Fruit fly (Drosophila melanogaster) whole organism, embryonic: ENCODE measurements around the gene abs.

Experiments used
- Awh ChIP-seq: fragments of 200-800 bp; sonication (Bioruptor generic); IDR thresholded peaks from 2 replicates; pipeline ENCODE4, ENCODE4 v1.3.6; 2022; ENCODE audit warnings: missing biosample characterization, missing genetic modification characterization
- BEAF-32 ChIP-seq: fragments of 200-800 bp; sonication (Bioruptor generic); optimal IDR thresholded peaks from 3 replicates; lab custom pipeline; 2017; ENCODE audit warnings: missing biosample characterization, missing genetic modification characterization, mild to moderate bottlenecking, moderate library complexity, missing genetic modification reagents
- Blimp-1 ChIP-seq: fragments of 200-800 bp; sonication (Bioruptor generic); optimal IDR thresholded peaks from 3 replicates; lab custom pipeline; 2018; ENCODE audit warnings: missing biosample characterization, missing genetic modification characterization, mild to moderate bottlenecking, moderate library complexity, missing genetic modification reagents
- CG12744 ChIP-seq: fragments of 200-800 bp; sonication (Bioruptor generic); optimal IDR thresholded peaks from 2 replicates; lab custom pipeline; 2016; ENCODE audit warnings: missing biosample characterization, missing genetic modification characterization
- CG1529 ChIP-seq: fragments of 200-800 bp; sonication (Bioruptor generic); optimal IDR thresholded peaks from 3 replicates; lab custom pipeline; 2018; ENCODE audit warnings: missing biosample characterization, missing genetic modification characterization
- CG1603 ChIP-seq: fragments of 200-800 bp; sonication (Bioruptor generic); optimal IDR thresholded peaks from 2 replicates; lab custom pipeline; 2019; ENCODE audit warnings: missing biosample characterization, mild to moderate bottlenecking, missing genetic modification characterization, moderate library complexity
- CG16813 ChIP-seq: fragments of 200-800 bp; sonication (Bioruptor generic); IDR thresholded peaks from 3 replicates; pipeline ENCODE4 v1.3.6; 2022; ENCODE audit warnings: missing biosample characterization, missing genetic modification characterization; ENCODE audit not compliant: partially characterized antibody
- CG2116 ChIP-seq: fragments of 200-800 bp; sonication (Bioruptor generic); optimal IDR thresholded peaks from 3 replicates; lab custom pipeline; 2018; ENCODE audit warnings: missing biosample characterization, mild to moderate bottlenecking, missing genetic modification characterization
- CG2712 ChIP-seq: fragments of 200-800 bp; optimal IDR thresholded peaks from 3 replicates; lab custom pipeline; 2019; ENCODE audit warnings: missing biosample characterization, mild to moderate bottlenecking, missing genetic modification characterization, moderate library complexity
- CG31388 ChIP-seq: fragments of 200-800 bp; sonication (Bioruptor generic); optimal IDR thresholded peaks from 2 replicates; lab custom pipeline; 2016; ENCODE audit warnings: missing biosample characterization, missing genetic modification characterization
- CG3281 ChIP-seq: fragments of 200-800 bp; sonication (Bioruptor generic); optimal IDR thresholded peaks from 3 replicates; lab custom pipeline; 2017; ENCODE audit warnings: missing biosample characterization, mild to moderate bottlenecking, missing genetic modification characterization
- CG6813 ChIP-seq: fragments of 200-800 bp; sonication (Bioruptor generic); optimal IDR thresholded peaks from 2 replicates; lab custom pipeline; 2017; ENCODE audit warnings: missing biosample characterization, missing genetic modification characterization, mild to moderate bottlenecking, moderate library complexity, missing genetic modification reagents
- CG7786 ChIP-seq: fragments of 200-800 bp; sonication (Bioruptor generic); optimal IDR thresholded peaks from 2 replicates; lab custom pipeline; 2016; ENCODE audit warnings: missing biosample characterization, missing genetic modification characterization
- CG8290 ChIP-seq, 3 experiments: fragments of 200-800 bp; sonication (Bioruptor generic); optimal IDR thresholded peaks; 2 replicates each; lab custom pipeline; 2016 to 2019; ENCODE audit warnings: missing biosample characterization in 3 of 3, missing genetic modification characterization in 3 of 3, mild to moderate bottlenecking in 2 of 3, moderate library complexity in 1 of 3
- CG8478 ChIP-seq: fragments of >200 bp; optimal IDR thresholded peaks from 2 replicates; lab custom pipeline; 2018
- CG9609 ChIP-seq: fragments of 200-800 bp; sonication (Bioruptor generic); optimal IDR thresholded peaks from 3 replicates; lab custom pipeline; 2016; ENCODE audit warnings: missing biosample characterization, missing genetic modification characterization
- CkIIα-i1 ChIP-seq: fragments of 200-800 bp; sonication (Bioruptor generic); IDR thresholded peaks from 2 replicates; pipeline ENCODE4 v1.3.6; 2022; ENCODE audit warnings: missing biosample characterization, missing genetic modification characterization
- CrebB ChIP-seq: fragments of 200-800 bp; sonication (Bioruptor generic); optimal IDR thresholded peaks from 3 replicates; lab custom pipeline; 2018; ENCODE audit warnings: missing biosample characterization, mild to moderate bottlenecking, missing genetic modification characterization
- Dref ChIP-seq: fragments of 200-800 bp; sonication (Bioruptor generic); IDR thresholded peaks from 2 replicates; pipeline ENCODE4 v1.3.6; 2022; ENCODE audit warnings: missing biosample characterization, missing genetic modification characterization
- Elba2 ChIP-seq: fragments of 200-800 bp; sonication (Bioruptor generic); optimal IDR thresholded peaks from 3 replicates; lab custom pipeline; 2016; ENCODE audit warnings: missing biosample characterization, missing genetic modification characterization
- HmgZ ChIP-seq: fragments of 200-800 bp; sonication (Bioruptor generic); optimal IDR thresholded peaks from 2 replicates; lab custom pipeline; 2018; ENCODE audit warnings: missing biosample characterization, mild to moderate bottlenecking, missing genetic modification characterization
- Hr39 ChIP-seq: fragments of >200 bp; optimal IDR thresholded peaks from 2 replicates; lab custom pipeline; 2017
- Jarid2 ChIP-seq: fragments of 200-800 bp; sonication (Bioruptor generic); optimal IDR thresholded peaks from 3 replicates; lab custom pipeline; 2017; ENCODE audit warnings: mild to moderate bottlenecking, missing biosample characterization, missing genetic modification reagents, missing genetic modification characterization
- MBD-R2 ChIP-seq: fragments of 200-800 bp; sonication (Bioruptor generic); IDR thresholded peaks from 2 replicates; pipeline ENCODE4 v1.3.6; 2022; ENCODE audit warnings: missing biosample characterization, missing genetic modification characterization
- MESR4 ChIP-seq: fragments of 200-800 bp; sonication (Bioruptor generic); optimal IDR thresholded peaks from 2 replicates; lab custom pipeline; 2018; ENCODE audit warnings: missing biosample characterization, mild to moderate bottlenecking, missing genetic modification characterization, moderate library complexity
- Scr ChIP-seq: fragments of 200-800 bp; sonication (Bioruptor generic); IDR thresholded peaks from 2 replicates; pipeline ENCODE4 v1.3.6; 2022; ENCODE audit warnings: missing biosample characterization, missing genetic modification characterization; ENCODE audit not compliant: partially characterized antibody
- Sry-δ ChIP-seq: fragments of 200-800 bp; sonication (Bioruptor generic); optimal IDR thresholded peaks from 2 replicates; lab custom pipeline; 2016; ENCODE audit warnings: missing biosample characterization, missing genetic modification characterization
- Trl ChIP-seq, 3 experiments: fragments of >200 bp in 2 of 3; fragments of 200-800 bp in 1 of 3; sonication (Bioruptor generic) in 1 of 3; optimal IDR thresholded peaks; 2 replicates in 1 of 3; 3 replicates in 2 of 3; lab custom pipeline; 2016 to 2017; ENCODE audit warnings: missing biosample characterization in 1 of 3, missing genetic modification characterization in 1 of 3
- ab ChIP-seq: fragments of 200-800 bp; sonication (Bioruptor generic); optimal IDR thresholded peaks from 2 replicates; lab custom pipeline; 2016; ENCODE audit warnings: missing biosample characterization, missing genetic modification characterization
- bbx ChIP-seq: fragments of 200-800 bp; sonication (Bioruptor generic); IDR thresholded peaks from 2 replicates; pipeline ENCODE4 v1.3.6; 2022; ENCODE audit warnings: missing biosample characterization, missing genetic modification characterization; ENCODE audit not compliant: partially characterized antibody
- cad ChIP-seq: fragments of >200 bp; optimal IDR thresholded peaks from 2 replicates; lab custom pipeline; 2017; ENCODE audit warnings: missing biosample characterization, missing genetic modification characterization
- chinmo ChIP-seq: fragments of 200-800 bp; sonication (Bioruptor generic); IDR thresholded peaks from 4 replicates; pipeline ENCODE4 v1.3.6; 2022; ENCODE audit warnings: missing biosample characterization, missing genetic modification characterization; ENCODE audit not compliant: partially characterized antibody
- crp ChIP-seq, 2 experiments: fragments of 200-800 bp; sonication (Bioruptor generic); optimal IDR thresholded peaks; 2 replicates in 1 of 2; 3 replicates in 1 of 2; lab custom pipeline; 2017; ENCODE audit warnings: missing biosample characterization in 2 of 2, missing genetic modification characterization in 2 of 2, mild to moderate bottlenecking in 1 of 2, moderate library complexity in 1 of 2
- en ChIP-seq: fragments of 200-800 bp; sonication (Bioruptor generic); optimal IDR thresholded peaks from 2 replicates; lab custom pipeline; 2016; ENCODE audit warnings: missing biosample characterization, missing genetic modification characterization
- gro ChIP-seq: fragments of 200-800 bp; sonication (Bioruptor generic); optimal IDR thresholded peaks from 2 replicates; lab custom pipeline; 2016; ENCODE audit warnings: missing biosample characterization, missing genetic modification characterization
- h ChIP-seq: fragments of >200 bp; optimal IDR thresholded peaks from 2 replicates; lab custom pipeline; 2017
- her ChIP-seq: fragments of 200-800 bp; sonication (Bioruptor generic); optimal IDR thresholded peaks from 2 replicates; lab custom pipeline; 2016; ENCODE audit warnings: missing biosample characterization, missing genetic modification characterization
- hkb ChIP-seq, 2 experiments: fragments of 200-800 bp in 1 of 2; fragments of >200 bp in 1 of 2; sonication (Bioruptor generic) in 1 of 2; IDR thresholded peaks in 1 of 2; optimal IDR thresholded peaks in 1 of 2; 2 replicates each; pipeline versions ENCODE4 v1.3.6 to Lab custom; 2017 to 2022; ENCODE audit warnings: missing biosample characterization in 1 of 2, missing genetic modification characterization in 1 of 2
- inv ChIP-seq: fragments of 200-800 bp; sonication (Bioruptor generic); IDR thresholded peaks from 2 replicates; pipeline ENCODE4 v1.3.6; 2022; ENCODE audit warnings: missing biosample characterization, missing genetic modification characterization; ENCODE audit not compliant: partially characterized antibody
- knrl ChIP-seq: fragments of 200-800 bp; sonication (Bioruptor generic); IDR thresholded peaks from 3 replicates; pipeline ENCODE4 v1.3.6; 2022; ENCODE audit warnings: missing biosample characterization, missing genetic modification characterization; ENCODE audit not compliant: partially characterized antibody
- lola ChIP-seq, 3 experiments: fragments of >200 bp in 2 of 3; fragments of 200-800 bp in 1 of 3; sonication (Bioruptor generic) in 1 of 3; optimal IDR thresholded peaks; 2 replicates each; lab custom pipeline; 2017 to 2019; ENCODE audit warnings: missing biosample characterization in 3 of 3, missing genetic modification characterization in 3 of 3, mild to moderate bottlenecking in 1 of 3, moderate library complexity in 1 of 3
- mld ChIP-seq: fragments of 200-800 bp; sonication (Bioruptor generic); IDR thresholded peaks from 3 replicates; pipeline ENCODE4 v1.3.6; 2022; ENCODE audit warnings: missing biosample characterization, missing genetic modification characterization; ENCODE audit not compliant: partially characterized antibody
- pfk ChIP-seq: fragments of 200-800 bp; sonication (Bioruptor generic); optimal IDR thresholded peaks from 2 replicates; lab custom pipeline; 2018; ENCODE audit warnings: missing biosample characterization, mild to moderate bottlenecking, missing genetic modification characterization, moderate library complexity
- pzg ChIP-seq: fragments of 200-800 bp; sonication (Bioruptor generic); optimal IDR thresholded peaks from 3 replicates; lab custom pipeline; 2018; ENCODE audit warnings: missing biosample characterization, mild to moderate bottlenecking, missing genetic modification characterization, moderate library complexity
- sc ChIP-seq, 3 experiments: fragments of >200 bp in 2 of 3; fragments of 200-800 bp in 1 of 3; sonication (Bioruptor generic) in 1 of 3; optimal IDR thresholded peaks; 2 replicates in 2 of 3; 3 replicates in 1 of 3; lab custom pipeline; 2017; ENCODE audit warnings: mild to moderate bottlenecking in 1 of 3, missing biosample characterization in 1 of 3, missing genetic modification characterization in 1 of 3, missing genetic modification reagents in 1 of 3
- stwl ChIP-seq: fragments of 200-800 bp; sonication (Bioruptor generic); optimal IDR thresholded peaks from 3 replicates; lab custom pipeline; 2018; ENCODE audit warnings: missing biosample characterization, mild to moderate bottlenecking, missing genetic modification characterization, moderate library complexity
- sug ChIP-seq: fragments of 200-800 bp; optimal IDR thresholded peaks from 2 replicates; lab custom pipeline; 2019; ENCODE audit warnings: missing biosample characterization, mild to moderate bottlenecking, missing genetic modification characterization, moderate library complexity
- trh ChIP-seq: fragments of 200-800 bp; sonication (Bioruptor generic); optimal IDR thresholded peaks from 2 replicates; lab custom pipeline; 2016; ENCODE audit warnings: missing biosample characterization, missing genetic modification characterization

Gene abs

DNA sequence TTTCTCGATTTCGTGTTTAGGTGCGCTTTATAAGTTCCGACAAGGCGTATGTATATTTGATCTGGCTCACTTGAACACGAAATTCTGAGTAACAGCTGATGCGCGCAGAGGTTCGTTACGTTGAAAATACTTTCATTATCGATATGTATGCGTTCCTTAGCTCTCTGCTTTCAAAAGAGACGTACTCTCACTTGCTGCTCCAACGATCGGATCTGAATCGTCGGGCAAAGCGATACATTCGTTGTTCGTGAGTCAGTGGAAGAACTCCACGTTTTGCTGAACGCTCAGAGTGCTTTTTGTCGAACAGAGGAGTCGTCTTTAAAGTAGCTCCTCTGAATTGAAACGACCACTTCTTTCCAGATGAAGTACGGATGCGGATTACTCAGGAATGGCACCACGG lies 35.8 kb upstream of the abs start, which contains the start of gene beta-Man (continued):
- TF ChIP-seq knrl: peak; percentile 53
- TF ChIP-seq trh (GFP tag; lab: Kevin White, UChicago): no peak
- peak; percentile 22; the same call in 1 of the 2 replicates for TF ChIP-seq inv
- TF ChIP-seq CkIIα-i1 (GFP tag; lab: Robert Waterston, UW): no peak
- TF ChIP-seq CG9609 (GFP tag; lab: Kevin White, UChicago): no peak
- TF ChIP-seq cad: no peak
- no peak for TF ChIP-seq lola (GFP tag; optimal IDR thresholded peaks at IDR 0.05; lab: Kevin White, UChicago)
- no peak for TF ChIP-seq en (GFP tag; lab: Kevin White, UChicago)
- TF ChIP-seq CG8290 (GFP tag; optimal IDR thresholded peaks at IDR 0.05; lab: Kevin White, UChicago): peak; percentile 33
- TF ChIP-seq CG8290 (tag; optimal IDR thresholded peaks at IDR 0.05; lab: Kevin White, UChicago): peak in 1 of 2 experiments; percentile 60
- TF ChIP-seq pzg (GFP tag; lab: Kevin White, UChicago): peak; percentile 73
- TF ChIP-seq CG7786 (GFP tag; lab: Kevin White, UChicago): no peak
- peak; percentile 52; the same call in 1 of the 3 replicates for TF ChIP-seq mld
- peak; percentile 36 for TF ChIP-seq sug (tag; lab: Kevin White, UChicago)
- TF ChIP-seq CG1529 (GFP tag; lab: Kevin White, UChicago): no peak
- no peak for TF ChIP-seq h
- TF ChIP-seq Trl (optimal IDR thresholded peaks at IDR 0.05; lab: Kevin White, UChicago): peak; percentile 28 to 41
- no peak for TF ChIP-seq Trl (GFP tag; optimal IDR thresholded peaks at IDR 0.05; lab: Kevin White, UChicago)
- TF ChIP-seq CG2116 (GFP tag; lab: Kevin White, UChicago): peak; percentile 12
- TF ChIP-seq chinmo (GFP tag; lab: Robert Waterston, UW): 0 out of 4 replicates have a peak, but pooled peaks have one; percentile 30
- TF ChIP-seq BEAF-32: peak; percentile 64
- TF ChIP-seq Awh (GFP tag; lab: Robert Waterston, UW): no peak
- TF ChIP-seq Hr39: no peak
- TF ChIP-seq CG31388 (GFP tag; lab: Kevin White, UChicago): no peak
- TF ChIP-seq HmgZ (tag; lab: Kevin White, UChicago): peak; percentile 50
- peak; percentile 12 for TF ChIP-seq CrebB (tag; lab: Kevin White, UChicago)
- TF ChIP-seq stwl (tag; lab: Kevin White, UChicago): peak; percentile 76
- TF ChIP-seq CG16813 (GFP tag; lab: Robert Waterston, UW): peak; percentile 57; the same call in 2 of the 3 replicates
- no peak for TF ChIP-seq CG6813
- no peak for TF ChIP-seq CG8478
- no peak for TF ChIP-seq sc (optimal IDR thresholded peaks at IDR 0.05; lab: Kevin White, UChicago)
- TF ChIP-seq sc (GFP tag; optimal IDR thresholded peaks at IDR 0.05; lab: Kevin White, UChicago): no peak
- no peak for TF ChIP-seq CG12744 (GFP tag; lab: Kevin White, UChicago)
- TF ChIP-seq ab: no peak
- TF ChIP-seq Elba2 (GFP tag; lab: Kevin White, UChicago): no peak
- peak; percentile 54 for TF ChIP-seq bbx
- TF ChIP-seq her: peak; percentile 98
- peak; percentile 4 for TF ChIP-seq CG3281 (GFP tag; lab: Kevin White, UChicago)
- peak; percentile 53 to 92 for TF ChIP-seq crp (GFP tag; optimal IDR thresholded peaks at IDR 0.05; lab: Kevin White, UChicago)
- peak; percentile 57; the same call in 1 of the 2 replicates for TF ChIP-seq MBD-R2
- TF ChIP-seq Scr (GFP tag; lab: Robert Waterston, UW): peak; percentile 34
- peak; percentile 57 for TF ChIP-seq Dref
- TF ChIP-seq hkb (optimal IDR thresholded peaks at IDR 0.05; lab: Kevin White, UChicago): no peak
- 0 out of 2 replicates have a peak, but pooled peaks have one; percentile 21 for TF ChIP-seq hkb (GFP tag; IDR thresholded peaks at IDR 0.05; lab: Robert Waterston, UW)
- peak; percentile 44 for TF ChIP-seq MESR4 (GFP tag; lab: Kevin White, UChicago)
- TF ChIP-seq Sry-δ (GFP tag; lab: Kevin White, UChicago): peak; percentile 51
- peak; percentile 60 for TF ChIP-seq Jarid2 (GFP tag; lab: Kevin White, UChicago)
- peak; percentile 8 for TF ChIP-seq CG2712 (tag; lab: Kevin White, UChicago)
- TF ChIP-seq Blimp-1 (GFP tag; lab: Kevin White, UChicago): peak; percentile 75
- TF ChIP-seq CG1603 (tag; lab: Kevin White, UChicago): peak; percentile 52
- no peak for TF ChIP-seq pfk (GFP tag; lab: Kevin White, UChicago)
- TF ChIP-seq gro: no peak
